Fruit fly (Drosophila melanogaster) whole organism, embryonic: ENCODE measurements around the gene CG15916.

Experiments used
- CG10147 ChIP-seq: fragments of 200-800 bp; sonication (Bioruptor generic); optimal IDR thresholded peaks from 2 replicates; lab custom pipeline; 2019; ENCODE audit warnings: missing biosample characterization, mild to moderate bottlenecking, missing genetic modification characterization, moderate library complexity
- CG10274 ChIP-seq: fragments of 200-800 bp; sonication (Bioruptor generic); optimal IDR thresholded peaks from 3 replicates; lab custom pipeline; 2017; ENCODE audit warnings: missing biosample characterization, mild to moderate bottlenecking, missing genetic modification characterization
- CG11093 ChIP-seq: fragments of 200-800 bp; sonication (Bioruptor generic); IDR thresholded peaks from 3 replicates; pipeline ENCODE4 v1.3.6; 2022; ENCODE audit warnings: missing biosample characterization, missing genetic modification characterization
- CG11398 ChIP-seq: fragments of 200-800 bp; sonication (Bioruptor generic); optimal IDR thresholded peaks from 2 replicates; lab custom pipeline; 2016; ENCODE audit warnings: missing biosample characterization, missing genetic modification characterization
- CG13894 ChIP-seq: fragments of 200-800 bp; sonication (Bioruptor generic); optimal IDR thresholded peaks from 3 replicates; lab custom pipeline; 2018; ENCODE audit warnings: missing biosample characterization, mild to moderate bottlenecking, missing genetic modification characterization, moderate library complexity
- CG1529 ChIP-seq: fragments of 200-800 bp; sonication (Bioruptor generic); optimal IDR thresholded peaks from 3 replicates; lab custom pipeline; 2018; ENCODE audit warnings: missing biosample characterization, missing genetic modification characterization
- CG15601 ChIP-seq: fragments of 200-800 bp; sonication (Bioruptor generic); optimal IDR thresholded peaks from 3 replicates; lab custom pipeline; 2019; ENCODE audit warnings: missing biosample characterization, mild to moderate bottlenecking, missing genetic modification characterization, moderate library complexity
- CG16863 ChIP-seq: fragments of 200-800 bp; sonication (Bioruptor generic); optimal IDR thresholded peaks from 3 replicates; lab custom pipeline; 2016; ENCODE audit warnings: missing biosample characterization, missing genetic modification characterization
- CG18011 ChIP-seq: fragments of 200-800 bp; sonication (Bioruptor generic); optimal IDR thresholded peaks from 2 replicates; lab custom pipeline; 2017; ENCODE audit warnings: missing biosample characterization, missing genetic modification characterization, mild to moderate bottlenecking, moderate library complexity, missing genotype
- CG2120 ChIP-seq: fragments of 200-800 bp; sonication (Bioruptor generic); optimal IDR thresholded peaks from 3 replicates; lab custom pipeline; 2016; ENCODE audit warnings: missing biosample characterization, missing genetic modification characterization
- CG2202 ChIP-seq: fragments of 200-800 bp; sonication (Bioruptor generic); optimal IDR thresholded peaks from 2 replicates; lab custom pipeline; 2018; ENCODE audit warnings: missing biosample characterization, mild to moderate bottlenecking, missing genetic modification characterization
- CG30431 ChIP-seq: fragments of 200-800 bp; sonication (Bioruptor generic); optimal IDR thresholded peaks from 2 replicates; lab custom pipeline; 2017; ENCODE audit warnings: missing biosample characterization, missing genetic modification characterization
- CG31224 ChIP-seq: fragments of 200-800 bp; sonication (Bioruptor generic); IDR thresholded peaks from 2 replicates; pipeline ENCODE4 v1.3.6; 2022; ENCODE audit warnings: missing biosample characterization, missing genetic modification characterization
- CG32772 ChIP-seq: fragments of 200-800 bp; sonication (Bioruptor generic); IDR thresholded peaks from 2 replicates; pipeline ENCODE4 v1.3.6; 2022; ENCODE audit warnings: missing biosample characterization, missing genetic modification characterization
- CG4617 ChIP-seq: fragments of 200-800 bp; sonication (Bioruptor generic); optimal IDR thresholded peaks from 3 replicates; lab custom pipeline; 2016; ENCODE audit warnings: missing biosample characterization, missing genetic modification characterization, borderline replicate concordance
- CG4730 ChIP-seq: fragments of 200-800 bp; sonication (Bioruptor generic); IDR thresholded peaks from 2 replicates; pipeline ENCODE4 v1.3.6; 2022; ENCODE audit warnings: missing biosample characterization, missing genetic modification characterization
- CG8290 ChIP-seq, 3 experiments: fragments of 200-800 bp; sonication (Bioruptor generic); optimal IDR thresholded peaks; 2 replicates each; lab custom pipeline; 2016 to 2019; ENCODE audit warnings: missing biosample characterization in 3 of 3, missing genetic modification characterization in 3 of 3, mild to moderate bottlenecking in 2 of 3, moderate library complexity in 1 of 3
- CG9876 ChIP-seq: fragments of 200-800 bp; sonication (Bioruptor generic); optimal IDR thresholded peaks from 2 replicates; lab custom pipeline; 2016; ENCODE audit warnings: missing biosample characterization, missing genetic modification characterization
- D19B ChIP-seq: fragments of 200-800 bp; sonication (Bioruptor generic); optimal IDR thresholded peaks from 2 replicates; lab custom pipeline; 2017; ENCODE audit warnings: missing biosample characterization, mild to moderate bottlenecking, missing genetic modification characterization
- Dad ChIP-seq: fragments of 200-800 bp; sonication (Bioruptor generic); optimal IDR thresholded peaks from 3 replicates; lab custom pipeline; 2016; ENCODE audit warnings: missing biosample characterization, missing genetic modification characterization
- Dp ChIP-seq: fragments of 200-800 bp; sonication (Bioruptor generic); optimal IDR thresholded peaks from 2 replicates; lab custom pipeline; 2018; ENCODE audit warnings: missing biosample characterization, mild to moderate bottlenecking, missing genetic modification characterization, moderate library complexity
- Drgx ChIP-seq: fragments of 200-800 bp; sonication (Bioruptor generic); IDR thresholded peaks from 2 replicates; pipeline ENCODE4 v1.3.6; 2022; ENCODE audit warnings: missing biosample characterization, missing genetic modification characterization
- HHEX ChIP-seq: fragments of 200-800 bp; sonication (Bioruptor generic); optimal IDR thresholded peaks from 3 replicates; lab custom pipeline; 2017; ENCODE audit warnings: missing biosample characterization, mild to moderate bottlenecking, missing genetic modification characterization, missing genetic modification reagents
- Hr3 ChIP-seq: fragments of 200-800 bp; sonication (Bioruptor generic); optimal IDR thresholded peaks from 3 replicates; lab custom pipeline; 2016; ENCODE audit warnings: missing biosample characterization, missing genetic modification characterization
- Hr39 ChIP-seq: fragments of >200 bp; optimal IDR thresholded peaks from 2 replicates; lab custom pipeline; 2017
- Lhr ChIP-seq: fragments of 200-800 bp; sonication (Bioruptor generic); optimal IDR thresholded peaks from 3 replicates; lab custom pipeline; 2017; ENCODE audit warnings: mild to moderate bottlenecking, missing biosample characterization, missing genetic modification reagents, missing genetic modification characterization
- Nf-YA ChIP-seq: fragments of 200-800 bp; sonication (Bioruptor generic); IDR thresholded peaks from 2 replicates; pipeline ENCODE4 v1.3.6; 2022; ENCODE audit warnings: missing biosample characterization, missing genetic modification characterization
- Nf-YC ChIP-seq: fragments of 200-800 bp; optimal IDR thresholded peaks from 3 replicates; lab custom pipeline; 2019; ENCODE audit warnings: missing biosample characterization, mild to moderate bottlenecking, missing genetic modification characterization, moderate library complexity
- Spps ChIP-seq: fragments of 200-800 bp; sonication (Bioruptor generic); optimal IDR thresholded peaks from 2 replicates; lab custom pipeline; 2018; ENCODE audit warnings: missing biosample characterization, mild to moderate bottlenecking, missing genetic modification characterization
- Ssrp ChIP-seq: fragments of 200-800 bp; sonication (Bioruptor generic); optimal IDR thresholded peaks from 2 replicates; lab custom pipeline; 2018; ENCODE audit warnings: missing biosample characterization, mild to moderate bottlenecking, missing genetic modification characterization, moderate library complexity
- Xbp1 ChIP-seq: fragments of 200-800 bp; sonication (Bioruptor generic); optimal IDR thresholded peaks from 3 replicates; lab custom pipeline; 2016; ENCODE audit warnings: missing biosample characterization, mild to moderate bottlenecking, missing genetic modification characterization
- br ChIP-seq: fragments of >200 bp; optimal IDR thresholded peaks from 2 replicates; lab custom pipeline; 2017
- caup ChIP-seq: fragments of 200-800 bp; sonication (Bioruptor generic); optimal IDR thresholded peaks from 3 replicates; lab custom pipeline; 2017; ENCODE audit warnings: missing biosample characterization, mild to moderate bottlenecking, missing genetic modification characterization, moderate library complexity; ENCODE audit not compliant: severe bottlenecking
- dan ChIP-seq: fragments of 200-800 bp; sonication (Bioruptor generic); IDR thresholded peaks from 2 replicates; pipeline ENCODE4 v1.3.6; 2022; ENCODE audit warnings: missing biosample characterization, missing genetic modification characterization
- danr ChIP-seq: fragments of 200-800 bp; sonication (Bioruptor generic); IDR thresholded peaks from 2 replicates; pipeline ENCODE4 v1.3.6; 2022; ENCODE audit warnings: missing biosample characterization, missing genetic modification characterization
- eve ChIP-seq, 2 experiments: fragments of >200 bp; optimal IDR thresholded peaks; 2 replicates each; lab custom pipeline; 2017; ENCODE audit warnings: missing biosample characterization in 2 of 2, missing genetic modification characterization in 2 of 2
- fd96Cb ChIP-seq: fragments of 200-800 bp; sonication (Bioruptor generic); optimal IDR thresholded peaks from 2 replicates; lab custom pipeline; 2018; ENCODE audit warnings: missing biosample characterization, mild to moderate bottlenecking, missing genetic modification characterization, moderate library complexity
- ftz-f1 ChIP-seq: fragments of 200-800 bp; sonication (Bioruptor generic); optimal IDR thresholded peaks from 2 replicates; lab custom pipeline; 2016; ENCODE audit warnings: missing biosample characterization, missing genetic modification characterization
- inv ChIP-seq: fragments of 200-800 bp; sonication (Bioruptor generic); IDR thresholded peaks from 2 replicates; pipeline ENCODE4 v1.3.6; 2022; ENCODE audit warnings: missing biosample characterization, missing genetic modification characterization; ENCODE audit not compliant: partially characterized antibody
- jigr1 ChIP-seq: fragments of 200-800 bp; sonication (Bioruptor generic); IDR thresholded peaks from 3 replicates; pipeline ENCODE4 v1.3.6; 2022; ENCODE audit warnings: missing biosample characterization, missing genetic modification characterization
- kah ChIP-seq: fragments of 200-800 bp; sonication (Bioruptor generic); optimal IDR thresholded peaks from 2 replicates; lab custom pipeline; 2018; ENCODE audit warnings: missing biosample characterization, mild to moderate bottlenecking, missing genetic modification characterization
- luna ChIP-seq: fragments of 200-800 bp; sonication (Bioruptor generic); optimal IDR thresholded peaks from 2 replicates; lab custom pipeline; 2016; ENCODE audit warnings: missing biosample characterization, missing genetic modification characterization
- onecut ChIP-seq: fragments of 200-800 bp; sonication (Bioruptor generic); IDR thresholded peaks from 2 replicates; pipeline ENCODE4 v1.3.6; 2022; ENCODE audit warnings: missing biosample characterization, missing genetic modification characterization
- org-1 ChIP-seq: fragments of 200-800 bp; sonication (Bioruptor generic); optimal IDR thresholded peaks from 2 replicates; lab custom pipeline; 2017; ENCODE audit warnings: missing biosample characterization, missing genetic modification characterization
- pb ChIP-seq: fragments of 200-800 bp; sonication (Bioruptor generic); optimal IDR thresholded peaks from 3 replicates; lab custom pipeline; 2016; ENCODE audit warnings: missing biosample characterization, missing genetic modification characterization
- sens ChIP-seq: fragments of 200-800 bp; sonication (Bioruptor generic); peaks from one replicate; lab custom pipeline; 2016; ENCODE audit warnings: missing biosample characterization, missing genetic modification characterization
- slbo ChIP-seq: fragments of 200-800 bp; sonication (Bioruptor generic); IDR thresholded peaks from 2 replicates; pipeline ENCODE4 v1.3.6; 2022; ENCODE audit warnings: missing biosample characterization, missing genetic modification characterization
- sug ChIP-seq: fragments of 200-800 bp; optimal IDR thresholded peaks from 2 replicates; lab custom pipeline; 2019; ENCODE audit warnings: missing biosample characterization, mild to moderate bottlenecking, missing genetic modification characterization, moderate library complexity
- tgo ChIP-seq: fragments of 200-800 bp; sonication (Bioruptor generic); IDR thresholded peaks from 3 replicates; pipeline ENCODE4 v1.3.6; 2022; ENCODE audit warnings: missing biosample characterization, missing genetic modification characterization
- vvl ChIP-seq: fragments of 200-800 bp; sonication (Bioruptor generic); IDR thresholded peaks from 2 replicates; pipeline ENCODE4 v1.3.6; 2022; ENCODE audit warnings: missing biosample characterization, missing genetic modification characterization
- wor ChIP-seq: fragments of 200-800 bp; sonication (Bioruptor generic); IDR thresholded peaks from 2 replicates; pipeline ENCODE4 v1.3.6; 2022; ENCODE audit warnings: missing biosample characterization, missing genetic modification characterization
- zen ChIP-seq: fragments of 200-800 bp; sonication (Bioruptor generic); optimal IDR thresholded peaks from 3 replicates; lab custom pipeline; 2018; ENCODE audit warnings: missing biosample characterization, mild to moderate bottlenecking, missing genetic modification characterization, moderate library complexity

The CG15916 gene

DNA sequence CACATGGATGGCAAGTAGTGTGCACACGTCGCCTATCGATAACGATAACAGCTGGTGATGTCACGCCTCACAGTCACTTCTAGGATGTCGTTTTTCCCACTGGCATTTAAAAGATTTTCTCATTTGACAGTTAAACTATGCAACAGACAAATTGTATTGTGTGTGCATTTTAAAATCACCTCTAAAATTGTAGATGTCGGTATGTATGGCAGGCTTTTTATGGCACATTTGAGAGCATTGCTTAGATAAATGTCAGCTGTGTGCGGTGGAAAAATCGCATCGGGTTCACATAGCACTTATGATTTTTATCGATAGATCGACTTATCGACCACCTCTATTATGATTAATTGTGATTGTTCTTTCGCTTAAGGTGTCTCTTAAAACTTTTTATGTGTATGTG, 46.2 kb upstream of the CG15916 start, which contains the start of the genes ArgRS and CG8578 (continued):
- TF ChIP-seq br (no peak), CG15601 (tag; lab: Kevin White, UChicago) (no peak), dan (GFP tag; lab: Robert Waterston, UW) (no peak), CG13894 (tag; lab: Kevin White, UChicago) (no peak), CG11093 (peak; percentile 71; the same call in 2 of the 3 replicates), CG30431 (GFP tag; lab: Kevin White, UChicago) (no peak), CG32772 (no peak; the same call in 1 of the 2 replicates), Hr3 (GFP tag; lab: Kevin White, UChicago) (peak; percentile 24), sens (GFP tag; lab: Kevin White, UChicago) (peak; percentile 96), CG4617 (GFP tag; lab: Kevin White, UChicago) (peak; percentile 26), tgo (GFP tag; lab: Robert Waterston, UW) (peak; percentile 75; the same call in 2 of the 3 replicates), sug (tag; lab: Kevin White, UChicago) (peak; percentile 73), jigr1 (GFP tag; lab: Robert Waterston, UW) (no peak; the same call in 2 of the 3 replicates), CG1529 (GFP tag; lab: Kevin White, UChicago) (no peak), Drgx (peak; percentile 19; the same call in 1 of the 2 replicates), HHEX (no peak), Hr39 (lab: Kevin White, UChicago) (no peak), eve (GFP tag; optimal IDR thresholded peaks at IDR 0.05; lab: Kevin White, UChicago) (no peak), D19B (peak; percentile 10), CG10274 (GFP tag; lab: Kevin White, UChicago) (no peak), zen (tag; lab: Kevin White, UChicago) (peak; percentile 34), CG4730 (no peak), Xbp1 (GFP tag; lab: Kevin White, UChicago) (peak; percentile 52), ftz-f1 (no peak), CG10147 (GFP tag; lab: Kevin White, UChicago) (no peak), onecut (GFP tag; lab: Robert Waterston, UW) (peak; percentile 39), vvl (peak; percentile 75; the same call in 1 of the 2 replicates), luna (peak; percentile 57), caup (GFP tag; lab: Kevin White, UChicago) (no peak), CG2120 (GFP tag; lab: Kevin White, UChicago) (peak; percentile 71), danr (GFP tag; lab: Robert Waterston, UW) (no peak), Nf-YC (tag; lab: Kevin White, UChicago) (peak; percentile 63), Dad (GFP tag; lab: Kevin White, UChicago) (peak; percentile 80), slbo (peak; percentile 72), org-1 (GFP tag; lab: Kevin White, UChicago) (no peak), wor (GFP tag; lab: Robert Waterston, UW) (no peak; the same call in 1 of the 2 replicates), Dp (peak; percentile 22), CG9876 (GFP tag; lab: Kevin White, UChicago) (peak; percentile 3), Ssrp (tag; lab: Kevin White, UChicago) (no peak), Nf-YA (GFP tag; lab: Robert Waterston, UW) (no peak), Spps (tag; lab: Kevin White, UChicago) (no peak), CG2202 (tag; lab: Kevin White, UChicago) (no peak), CG16863 (peak; percentile 35), fd96Cb (peak; percentile 12), kah (GFP tag; lab: Kevin White, UChicago) (no peak), Lhr (GFP tag; lab: Kevin White, UChicago) (peak; percentile 30), pb (GFP tag; lab: Kevin White, UChicago) (peak; percentile 54), inv (GFP tag; lab: Robert Waterston, UW) (peak; percentile 85), CG18011 (GFP tag; lab: Kevin White, UChicago) (no peak), CG8290 (GFP tag; optimal IDR thresholded peaks at IDR 0.05; lab: Kevin White, UChicago) (peak; percentile 84), CG8290 (tag; optimal IDR thresholded peaks at IDR 0.05; lab: Kevin White, UChicago) (no peak), CG11398 (GFP tag; lab: Kevin White, UChicago) (no peak), CG31224 (GFP tag; lab: Robert Waterston, UW) (no peak)
